Worm (Caenorhabditis elegans): ENCODE data around the gene R08A2.9.

DNA sequence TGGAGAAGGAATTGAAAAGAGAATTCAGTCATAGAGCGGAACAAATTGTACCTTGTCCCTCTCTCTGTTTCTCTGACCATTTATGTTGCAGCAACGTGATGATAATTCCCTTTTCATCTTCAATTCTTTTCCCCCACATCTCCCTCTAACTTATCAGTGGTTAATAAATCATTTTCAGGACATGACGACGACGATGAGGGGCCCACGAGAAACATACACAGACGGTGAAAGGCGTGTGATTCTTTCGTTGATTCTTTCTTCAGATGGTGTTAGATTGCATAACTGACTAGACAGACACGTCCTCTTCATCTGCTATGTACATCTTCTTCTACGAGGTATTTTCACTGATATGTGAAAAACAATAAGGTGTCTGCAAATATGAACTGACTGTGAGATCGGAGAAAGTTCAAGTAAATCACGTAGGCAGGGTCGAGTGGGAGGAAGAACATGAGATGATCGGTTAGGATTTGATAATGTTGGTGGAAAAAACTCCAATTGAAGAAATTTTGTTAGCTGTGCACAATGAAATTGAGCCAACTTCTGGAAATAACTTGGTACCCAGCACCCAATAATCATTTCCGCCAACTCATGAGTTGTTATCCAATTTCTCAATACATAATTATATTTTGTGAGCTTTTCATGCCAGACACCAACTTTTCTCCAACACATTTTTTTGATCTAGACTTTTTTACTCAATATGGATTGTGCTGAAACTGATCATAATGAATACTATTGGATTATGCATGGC, 47.3 kb upstream of the R08A2.9 start, which contains the start of gene srh-17:
- TF ChIP-seq F13C5.2 (tag; optimal IDR thresholded peaks at IDR 0.05) = no peak
- no peak for TF ChIP-seq ama-1 (optimal IDR thresholded peaks at IDR 0.05)
